Worm (Caenorhabditis elegans): Measurements from ENCODE around the gene cnc-1.

The cnc-1 gene

ce11 chrV:1486031-1486430 is 42.0 kb upstream of the cnc-1 start:
- TF ChIP-seq ztf-7 (tag; optimal IDR thresholded peaks at IDR 0.05) (no peak), dve-1 (tag; optimal IDR thresholded peaks at IDR 0.05; ENCODE audit: insufficient read depth) (no peak), dmd-9 (GFP tag; IDR thresholded peaks at IDR 0.05) (no peak), lin-13 (GFP tag; optimal IDR thresholded peaks at IDR 0.05) (no peak), fkh-10 (GFP tag; optimal IDR thresholded peaks at IDR 0.05) (peak; percentile 73), lir-3 (tag; optimal IDR thresholded peaks at IDR 0.05) (no peak), daf-19 (GFP tag; conservative IDR thresholded peaks at IDR 0.05) (no peak), ztf-11 (tag; optimal IDR thresholded peaks at IDR 0.05) (no peak), ces-1 (GFP tag; optimal IDR thresholded peaks at IDR 0.05) (peak; percentile 52), rbr-2 (tag; optimal IDR thresholded peaks at IDR 0.05) (no peak), F10B5.3 (tag; optimal IDR thresholded peaks at IDR 0.05) (no peak), zfp-2 (tag; optimal IDR thresholded peaks at IDR 0.05) (no peak), nhr-42 (GFP tag; IDR thresholded peaks at IDR 0.05) (no peak)

- TF ChIP-seq zip-2 (tag; optimal IDR thresholded peaks at IDR 0.05) (no peak), madf-9 (GFP tag; conservative IDR thresholded peaks at IDR 0.05) (no peak), duxl-1 (tag; optimal IDR thresholded peaks at IDR 0.05; ENCODE audit: poor library complexity) (no peak), set-16 (GFP tag; IDR thresholded peaks at IDR 0.05) (no peak), dpl-1 (GFP tag; optimal IDR thresholded peaks at IDR 0.05) (no peak), dve-1 (tag; optimal IDR thresholded peaks at IDR 0.05; ENCODE audit: insufficient read depth) (no peak), saeg-2 (GFP tag; IDR thresholded peaks at IDR 0.05) (no peak), fos-1 (tag; optimal IDR thresholded peaks at IDR 0.05) (no peak), rbr-2 (tag; optimal IDR thresholded peaks at IDR 0.05) (no peak), ceh-62 (tag; optimal IDR thresholded peaks at IDR 0.05) (no peak), nhr-102 (tag; optimal IDR thresholded peaks at IDR 0.05) (no peak), nhr-76 (tag; optimal IDR thresholded peaks at IDR 0.05) (no peak), daf-16 (GFP tag; optimal IDR thresholded peaks at IDR 0.05) (no peak), daf-16 (tag; optimal IDR thresholded peaks at IDR 0.05) (no peak)
Observed at ce11 chrV:1481742-1482141, 37.7 kb upstream of the cnc-1 start, which contains the start of gene C38C3.4. Gene C38C3.4 (plus strand): TSS chrV:1482042.

DNA sequence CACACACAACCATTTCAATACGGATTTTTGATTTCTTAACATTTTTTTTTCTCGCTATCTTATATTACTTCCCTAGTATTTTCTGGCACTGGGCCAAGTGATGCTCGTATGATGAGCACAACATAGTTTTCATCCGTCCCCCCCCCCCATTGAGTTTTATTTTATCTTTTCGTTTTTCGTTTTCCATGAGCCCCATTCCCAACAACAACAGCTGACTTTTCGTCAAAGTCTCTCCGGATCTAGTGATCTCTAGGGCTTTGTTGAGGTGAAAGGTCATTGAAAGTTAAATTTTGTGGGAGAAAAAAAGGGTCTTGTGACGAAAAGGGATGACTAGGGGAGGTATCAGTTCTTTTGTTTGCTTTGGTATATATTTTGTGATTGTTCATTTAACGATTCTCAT is 36.8 kb upstream of the cnc-1 start:
- TF ChIP-seq lin-39 (tag; optimal IDR thresholded peaks at IDR 0.05) (no peak), unc-130 (GFP tag; optimal IDR thresholded peaks at IDR 0.05) (no peak), nhr-11 (tag; optimal IDR thresholded peaks at IDR 0.05) (peak; percentile 39), daf-16 (GFP tag; optimal IDR thresholded peaks at IDR 0.05) (peak in 1 of 2 experiments; percentile 1), daf-16 (tag; optimal IDR thresholded peaks at IDR 0.05) (no peak), gei-8 (GFP tag; optimal IDR thresholded peaks at IDR 0.05) (no peak), ceh-82 (tag; optimal IDR thresholded peaks at IDR 0.05) (no peak)

- TF ChIP-seq zfp-2 (tag; optimal IDR thresholded peaks at IDR 0.05): no peak
- TF ChIP-seq jun-1 (tag; optimal IDR thresholded peaks at IDR 0.05): no peak
- TF ChIP-seq Y75B8A.6 (GFP tag; IDR thresholded peaks at IDR 0.05): no peak
- TF ChIP-seq ceh-62 (tag; optimal IDR thresholded peaks at IDR 0.05): no peak
- no peak for TF ChIP-seq daf-19 (GFP tag; conservative IDR thresholded peaks at IDR 0.05)
- TF ChIP-seq mxl-3 (GFP tag; optimal IDR thresholded peaks at IDR 0.05): no peak
- no peak for TF ChIP-seq lin-29 (GFP tag; IDR thresholded peaks at IDR 0.05)
- no peak for TF ChIP-seq pha-4 (GFP tag; IDR thresholded peaks at IDR 0.05)
- TF ChIP-seq pha-4 (tag; optimal IDR thresholded peaks at IDR 0.05): no peak
- peak; percentile 4 for TF ChIP-seq mes-2 (tag; optimal IDR thresholded peaks at IDR 0.05; ENCODE audit: poor library complexity, severe bottlenecking)
- TF ChIP-seq nhr-237 (tag; optimal IDR thresholded peaks at IDR 0.05): no peak
- TF ChIP-seq attf-4 (tag; optimal IDR thresholded peaks at IDR 0.05): no peak
- TF ChIP-seq egl-43 (GFP tag; IDR thresholded peaks at IDR 0.05): no peak
- TF ChIP-seq nhr-6 (tag; optimal IDR thresholded peaks at IDR 0.05): no peak
- TF ChIP-seq F10B5.3 (tag; optimal IDR thresholded peaks at IDR 0.05): no peak
- no peak for TF ChIP-seq ceh-82 (tag; optimal IDR thresholded peaks at IDR 0.05)
- peak; percentile 21 for TF ChIP-seq ama-1 (optimal IDR thresholded peaks at IDR 0.05)
- no peak for TF ChIP-seq ces-1 (GFP tag; optimal IDR thresholded peaks at IDR 0.05)
Observed at ce11 chrV:1476841-1477240, 32.8 kb upstream of the cnc-1 start.
